Worm (Caenorhabditis elegans): ENCODE results near the gene adbp-1.
A peak's percentile ranks its signal among the peaks of the same experiment; 100 is the strongest.

DNA sequence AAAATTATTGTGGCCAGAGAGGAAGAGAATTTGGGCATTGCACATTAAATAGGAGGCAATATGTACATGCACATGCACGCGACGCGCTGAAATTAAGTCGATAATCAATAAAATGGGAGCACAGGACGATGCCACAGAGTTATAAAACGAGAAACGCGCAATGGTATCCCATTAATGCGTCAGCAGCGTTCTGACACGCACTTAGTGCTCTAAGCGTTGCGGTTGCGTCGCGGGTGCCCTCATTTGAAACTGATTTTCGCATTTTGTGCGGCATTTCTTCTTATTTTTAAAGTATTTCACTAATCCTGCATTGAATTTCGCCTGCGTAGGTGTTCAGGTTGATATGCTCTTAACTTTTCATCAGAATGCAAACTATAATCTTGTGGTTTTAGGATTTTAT, 9.1 kb downstream of the adbp-1 start, which contains the start of gene rsp-1:
- TF ChIP-seq pha-4 (tag; optimal IDR thresholded peaks at IDR 0.05) (peak; percentile 96), zip-8 (tag; optimal IDR thresholded peaks at IDR 0.05) (no peak)
